Worm (Caenorhabditis elegans) whole organism, L1 larva: Measurements from ENCODE around the gene C16A11.7.

Experiments
- C04F5.9 ChIP-seq: sonication (generic microtip); optimal IDR thresholded peaks from 2 replicates; lab custom pipeline; 2016; ENCODE audit warnings: missing genetic modification characterization, missing compliant biosample characterization
- C34B4.2 ChIP-seq: sonication (generic microtip); optimal IDR thresholded peaks from 2 replicates; lab custom pipeline; 2017; ENCODE audit warnings: mild to moderate bottlenecking, missing genetic modification characterization, missing compliant biosample characterization
- Y116A8C.19 ChIP-seq: sonication (generic microtip); optimal IDR thresholded peaks from 2 replicates; lab custom pipeline; 2016; ENCODE audit warnings: missing compliant biosample characterization, missing genetic modification characterization, borderline replicate concordance
- aha-1 ChIP-seq: fragments of 150-350 bp; optimal IDR thresholded peaks from 2 replicates; lab custom pipeline; 2014; ENCODE audit warnings: missing biosample characterization, missing genetic modification characterization
- alr-1 ChIP-seq: fragments of 200-800 bp; sonication (Bioruptor generic); optimal IDR thresholded peaks from 2 replicates; lab custom pipeline; 2018; ENCODE audit warnings: borderline replicate concordance, mild to moderate bottlenecking, missing genetic modification characterization, missing compliant biosample characterization
- aly-2 ChIP-seq: fragments of 150-350 bp; optimal IDR thresholded peaks from 2 replicates; lab custom pipeline; 2014; ENCODE audit warnings: missing biosample characterization, missing genetic modification characterization
- ama-1 ChIP-seq: fragments of 150-350 bp; optimal IDR thresholded peaks from 2 replicates; lab custom pipeline; 2014
- blmp-1 ChIP-seq: fragments of 150-350 bp; optimal IDR thresholded peaks from 2 replicates; lab custom pipeline; 2014; ENCODE audit warnings: missing biosample characterization, missing genetic modification characterization
- ceh-88 ChIP-seq: fragments of 200-800 bp; sonication (Bioruptor generic); IDR thresholded peaks from 2 replicates; pipeline ENCODE4 v1.3.6; 2022; ENCODE audit warnings: missing genetic modification characterization, missing compliant biosample characterization
- ceh-90 ChIP-seq: sonication (generic microtip); optimal IDR thresholded peaks from 2 replicates; lab custom pipeline; 2016; ENCODE audit warnings: missing genetic modification characterization, missing compliant biosample characterization
- ces-1 ChIP-seq: fragments of 150-350 bp; optimal IDR thresholded peaks from 2 replicates; lab custom pipeline; 2014; ENCODE audit warnings: missing biosample characterization, missing genetic modification reagents, missing genetic modification characterization
- dsc-1 ChIP-seq: sonication (generic microtip); optimal IDR thresholded peaks from 2 replicates; lab custom pipeline; 2016; ENCODE audit warnings: mild to moderate bottlenecking, missing genetic modification characterization, missing compliant biosample characterization
- efl-3 ChIP-seq: fragments of 200-800 bp; sonication (Bioruptor generic); optimal IDR thresholded peaks from 2 replicates; lab custom pipeline; 2018; ENCODE audit warnings: mild to moderate bottlenecking, missing genetic modification characterization, missing compliant biosample characterization
- egl-13 ChIP-seq: sonication (generic microtip); optimal IDR thresholded peaks from 2 replicates; lab custom pipeline; 2016; ENCODE audit warnings: missing genotype, missing genetic modification reagents, missing genetic modification characterization, missing compliant biosample characterization
- elt-2 ChIP-seq: sonication (generic microtip); optimal IDR thresholded peaks from 2 replicates; lab custom pipeline; 2016; ENCODE audit warnings: missing genetic modification characterization, mild to moderate bottlenecking, inconsistent platforms, missing compliant biosample characterization, missing genetic modification reagents
- fkh-10 ChIP-seq: sonication (generic microtip); optimal IDR thresholded peaks from 2 replicates; lab custom pipeline; 2017; ENCODE audit warnings: missing biosample characterization, missing genetic modification reagents, missing genetic modification characterization
- fkh-8 ChIP-seq: sonication (generic microtip); optimal IDR thresholded peaks from 2 replicates; lab custom pipeline; 2016; ENCODE audit warnings: mild to moderate bottlenecking, missing genetic modification characterization, missing compliant biosample characterization
- fos-1 ChIP-seq: fragments of 150-350 bp; optimal IDR thresholded peaks from 2 replicates; lab custom pipeline; 2014; ENCODE audit warnings: missing biosample characterization, missing genetic modification characterization
- hlh-17 ChIP-seq: fragments of 200-800 bp; sonication (Bioruptor generic); optimal IDR thresholded peaks from 2 replicates; lab custom pipeline; 2018; ENCODE audit warnings: missing genetic modification characterization, mild to moderate bottlenecking, missing compliant biosample characterization, moderate library complexity, borderline replicate concordance
- hlh-4 ChIP-seq: sonication (generic microtip); optimal IDR thresholded peaks from 2 replicates; lab custom pipeline; 2016; ENCODE audit warnings: mild to moderate bottlenecking, missing genetic modification characterization, missing compliant biosample characterization
- irx-1 ChIP-seq: sonication (generic microtip); optimal IDR thresholded peaks from 2 replicates; lab custom pipeline; 2016; ENCODE audit warnings: missing genetic modification characterization, missing compliant biosample characterization
- isw-1 ChIP-seq: fragments of 200-800 bp; sonication (Bioruptor generic); IDR thresholded peaks from 2 replicates; pipeline ENCODE4 v1.3.6; 2022; ENCODE audit warnings: missing genetic modification characterization, missing compliant biosample characterization
- jun-1 ChIP-seq: fragments of 150-350 bp; optimal IDR thresholded peaks from 2 replicates; lab custom pipeline; 2014; ENCODE audit warnings: missing biosample characterization, missing genetic modification reagents, missing genetic modification characterization
- lin-14 ChIP-seq: fragments of 200-800 bp; sonication (Bioruptor generic); optimal IDR thresholded peaks from 2 replicates; lab custom pipeline; 2018; ENCODE audit warnings: mild to moderate bottlenecking, missing genetic modification characterization, moderate library complexity, missing compliant biosample characterization
- lin-35 ChIP-seq, 2 experiments: fragments of 150-350 bp; optimal IDR thresholded peaks; 2 replicates each; lab custom pipeline; 2014; ENCODE audit warnings: missing biosample characterization in 2 of 2, missing genetic modification characterization in 2 of 2, missing genetic modification reagents in 2 of 2
- lin-39 ChIP-seq: fragments of 150-350 bp; optimal IDR thresholded peaks from 2 replicates; lab custom pipeline; 2014; ENCODE audit warnings: missing biosample characterization, missing genetic modification reagents, missing genetic modification characterization
- mab-9 ChIP-seq: fragments of 200-800 bp; sonication (Bioruptor generic); IDR thresholded peaks from 2 replicates; pipeline ENCODE4 v1.3.6; 2022; ENCODE audit warnings: missing genetic modification reagents, missing genetic modification characterization, missing compliant biosample characterization
- mef-2 ChIP-seq: fragments of 150-350 bp; optimal IDR thresholded peaks from 2 replicates; lab custom pipeline; 2014; ENCODE audit warnings: missing biosample characterization, missing genetic modification characterization
- mep-1 ChIP-seq: fragments of 150-350 bp; optimal IDR thresholded peaks from 2 replicates; lab custom pipeline; 2014; ENCODE audit warnings: missing biosample characterization, missing genetic modification characterization
- nhr-11 ChIP-seq: fragments of 150-350 bp; optimal IDR thresholded peaks from 2 replicates; lab custom pipeline; 2014; ENCODE audit warnings: missing biosample characterization, missing genetic modification characterization
- nhr-19 ChIP-seq: fragments of 200-800 bp; sonication (Bioruptor generic); conservative IDR thresholded peaks from 2 replicates; pipeline ENCODE4 v1.3.6; 2022; ENCODE audit warnings: missing genetic modification characterization, missing compliant biosample characterization
- nhr-28 ChIP-seq: fragments of 150-350 bp; optimal IDR thresholded peaks from 2 replicates; lab custom pipeline; 2014; ENCODE audit warnings: missing biosample characterization, missing genetic modification characterization
- nhr-71 ChIP-seq: sonication (generic microtip); optimal IDR thresholded peaks from 2 replicates; lab custom pipeline; 2016; ENCODE audit warnings: mild to moderate bottlenecking, missing genetic modification characterization, moderate library complexity, missing compliant biosample characterization
- nhr-76 ChIP-seq: sonication (generic microtip); optimal IDR thresholded peaks from 2 replicates; lab custom pipeline; 2017; ENCODE audit warnings: missing biosample characterization, missing genetic modification characterization
- nhr-77 ChIP-seq: fragments of 150-350 bp; optimal IDR thresholded peaks from 2 replicates; lab custom pipeline; 2014; ENCODE audit warnings: missing biosample characterization, missing genetic modification characterization
- nhr-85 ChIP-seq: sonication (generic microtip); peaks from one replicate; lab custom pipeline; 2016; ENCODE audit warnings: missing genetic modification characterization, inconsistent platforms, missing compliant biosample characterization
- nhr-90 ChIP-seq: sonication (generic microtip); optimal IDR thresholded peaks from 2 replicates; lab custom pipeline; 2016; ENCODE audit warnings: mild to moderate bottlenecking, missing genetic modification characterization, missing compliant biosample characterization; ENCODE audit not compliant: poor library complexity
- pqm-1 ChIP-seq: sonication (generic microtip); optimal IDR thresholded peaks from 3 replicates; lab custom pipeline; 2017; ENCODE audit warnings: missing biosample characterization, missing genetic modification characterization
- rnt-1 ChIP-seq: sonication (generic microtip); optimal IDR thresholded peaks from 2 replicates; lab custom pipeline; 2016; ENCODE audit warnings: mild to moderate bottlenecking, missing genetic modification characterization, moderate library complexity, missing compliant biosample characterization
- sox-4 ChIP-seq: sonication (generic microtip); optimal IDR thresholded peaks from 2 replicates; lab custom pipeline; 2016; ENCODE audit warnings: missing genetic modification characterization, missing compliant biosample characterization
- sptf-1 ChIP-seq: fragments of 150-350 bp; optimal IDR thresholded peaks from 2 replicates; lab custom pipeline; 2014; ENCODE audit warnings: missing biosample characterization, missing genetic modification characterization
- sup-37 ChIP-seq: fragments of 200-800 bp; sonication (Bioruptor generic); optimal IDR thresholded peaks from 2 replicates; lab custom pipeline; 2018; ENCODE audit warnings: mild to moderate bottlenecking, missing genetic modification characterization, missing compliant biosample characterization
- swsn-7 ChIP-seq: sonication (generic microtip); optimal IDR thresholded peaks from 2 replicates; lab custom pipeline; 2016; ENCODE audit warnings: missing genetic modification characterization, missing compliant biosample characterization
- unc-30 ChIP-seq: sonication (generic microtip); optimal IDR thresholded peaks from 2 replicates; lab custom pipeline; 2017; ENCODE audit warnings: missing biosample characterization, missing genetic modification characterization
- unc-62 ChIP-seq: fragments of 150-350 bp; optimal IDR thresholded peaks from 2 replicates; lab custom pipeline; 2014; ENCODE audit warnings: missing biosample characterization, missing genetic modification reagents, missing genetic modification characterization
- xbp-1 ChIP-seq: sonication (generic microtip); optimal IDR thresholded peaks from 2 replicates; lab custom pipeline; 2016; ENCODE audit warnings: missing genetic modification characterization, missing compliant biosample characterization
- zip-4 ChIP-seq: fragments of 200-800 bp; sonication (Bioruptor generic); optimal IDR thresholded peaks from 2 replicates; lab custom pipeline; 2018; ENCODE audit warnings: mild to moderate bottlenecking, missing genetic modification characterization, moderate library complexity, missing compliant biosample characterization
- ztf-4 ChIP-seq: fragments of 150-350 bp; optimal IDR thresholded peaks from 2 replicates; lab custom pipeline; 2014; ENCODE audit warnings: missing biosample characterization, missing genetic modification characterization

C16A11.7 gene

DNA sequence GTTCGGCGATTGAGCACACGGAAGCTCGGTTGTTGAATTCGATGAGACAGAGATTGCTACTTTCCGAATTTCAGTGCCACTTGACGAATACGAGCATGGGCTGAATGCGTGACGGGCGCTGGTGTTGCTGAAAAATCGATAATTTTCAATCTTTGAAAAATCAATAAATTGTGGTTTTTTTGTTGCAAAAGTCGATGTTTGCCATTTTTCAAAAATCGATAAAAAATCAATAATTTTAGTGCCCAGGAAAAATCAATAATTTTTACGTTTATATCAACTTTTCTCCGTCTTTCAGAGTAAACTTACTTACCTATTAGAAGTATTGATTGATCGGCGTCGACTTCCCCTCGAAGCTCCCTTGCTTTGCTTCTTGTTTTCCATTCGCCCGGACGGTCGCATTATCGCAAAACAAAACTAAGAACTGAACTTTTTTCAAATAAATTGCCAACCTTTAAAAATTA is at the start of gene C16A11.7:
Gene C16A11.7, minus strand, starts transcription at position 411 of the 461 bp plus-strand sequence.
- TF ChIP-seq hlh-17 (GFP tag; lab: Kevin White, UChicago) (no peak), nhr-90 (tag; lab: Kevin White, UChicago) (no peak), ceh-90 (tag; lab: Kevin White, UChicago) (no peak), aha-1 (tag; lab: Kevin White, UChicago) (no peak), nhr-77 (no peak), ceh-88 (GFP tag; lab: Robert Waterston, UW) (no peak), fkh-10 (GFP tag; lab: Kevin White, UChicago) (no peak), ama-1 (lab: Kevin White, UChicago) (no peak), nhr-71 (tag; lab: Kevin White, UChicago) (no peak), dsc-1 (tag; lab: Kevin White, UChicago) (no peak), sup-37 (GFP tag; lab: Kevin White, UChicago) (no peak), C34B4.2 (tag; lab: Kevin White, UChicago) (no peak), aly-2 (no peak), sptf-1 (tag; lab: Kevin White, UChicago) (no peak), xbp-1 (no peak), Y116A8C.19 (tag; lab: Kevin White, UChicago) (no peak), nhr-19 (GFP tag; lab: Robert Waterston, UW) (no peak), elt-2 (tag; lab: Kevin White, UChicago) (no peak)

DNA sequence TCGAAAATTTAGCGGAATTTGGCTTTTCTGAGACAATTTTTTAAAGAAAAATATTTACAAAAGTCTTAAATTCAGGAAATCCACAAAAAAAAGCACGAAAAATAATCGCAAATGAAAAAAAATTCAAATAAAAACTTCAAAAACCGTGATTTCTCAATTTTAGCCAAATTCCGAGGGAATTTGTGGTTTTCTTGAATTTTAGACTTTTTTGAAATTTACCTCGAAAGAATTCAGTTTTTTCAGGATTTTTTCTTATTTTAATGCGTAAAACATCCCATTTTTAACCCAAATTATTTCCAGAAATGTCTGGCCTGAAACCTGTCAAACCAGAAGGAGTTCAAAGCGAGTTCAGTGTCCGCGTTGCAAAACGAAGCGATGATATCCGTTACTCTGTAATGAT is 44.6 kb upstream of the C16A11.7 start, which contains the start of gene gtf-2F1:
Gene gtf-2F1, plus strand, starts transcription at position 301 of the 400 bp plus-strand sequence.
- TF ChIP-seq nhr-11 (tag; lab: Kevin White, UChicago), result no peak

DNA sequence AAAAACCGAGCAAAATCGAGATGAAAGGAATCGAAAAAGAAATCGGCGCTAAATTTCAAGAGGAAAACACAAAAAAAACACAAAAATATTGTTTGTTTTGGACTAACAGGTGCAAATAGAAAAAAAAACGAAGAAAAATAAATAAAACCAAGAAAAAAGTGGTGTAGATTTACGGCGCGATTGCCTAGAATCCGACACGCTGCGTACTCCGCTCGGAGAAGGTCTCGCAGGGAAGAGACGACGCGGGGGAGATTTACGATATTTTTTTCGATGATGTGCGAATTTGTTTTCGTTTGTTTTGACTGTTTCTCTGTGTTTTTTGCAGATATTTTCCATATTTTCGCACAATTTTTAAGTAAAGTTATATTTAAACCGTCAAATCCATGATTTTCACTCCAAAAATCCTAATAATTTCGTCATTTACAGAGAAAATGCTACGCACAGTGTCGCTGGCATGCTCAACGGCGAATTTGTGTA is 42.5 kb upstream of the C16A11.7 start, which contains the start of gene sco-1:
Gene sco-1, plus strand, starts transcription at position 427 of the 477 bp plus-strand sequence.
- TF ChIP-seq irx-1 (peak; percentile 97), ztf-4 (tag; lab: Kevin White, UChicago) (peak; percentile 87), mef-2 (tag; lab: Kevin White, UChicago) (peak; percentile 34), lin-14 (GFP tag; lab: Kevin White, UChicago) (peak; percentile 97), nhr-28 (tag; lab: Kevin White, UChicago) (peak; percentile 28), pqm-1 (tag; lab: Kevin White, UChicago) (no peak), nhr-71 (tag; lab: Kevin White, UChicago) (peak; percentile 98), aha-1 (tag; lab: Kevin White, UChicago) (peak; percentile 76), nhr-76 (tag; lab: Kevin White, UChicago) (peak; percentile 65), isw-1 (peak; percentile 98), lin-35 (GFP tag; optimal IDR thresholded peaks at IDR 0.05; lab: Kevin White, UChicago) (peak; percentile 88 to 91), C04F5.9 (tag; lab: Kevin White, UChicago) (peak; percentile 97), fkh-8 (tag; lab: Kevin White, UChicago) (peak; percentile 98), Y116A8C.19 (tag; lab: Kevin White, UChicago) (peak; percentile 85), efl-3 (GFP tag; lab: Kevin White, UChicago) (peak; percentile 90), nhr-85 (tag; lab: Kevin White, UChicago) (peak; percentile 99), hlh-4 (tag; lab: Kevin White, UChicago) (peak; percentile 76), fos-1 (peak; percentile 93), sup-37 (GFP tag; lab: Kevin White, UChicago) (peak; percentile 93), swsn-7 (peak; percentile 96), lin-39 (tag; lab: Kevin White, UChicago) (peak; percentile 92), sox-4 (tag; lab: Kevin White, UChicago) (peak; percentile 95), unc-62 (GFP tag; lab: Kevin White, UChicago) (peak; percentile 68), egl-13 (tag; lab: Kevin White, UChicago) (peak; percentile 97), jun-1 (peak; percentile 93), zip-4 (GFP tag; lab: Kevin White, UChicago) (peak; percentile 93), unc-30 (no peak), rnt-1 (tag; lab: Kevin White, UChicago) (peak; percentile 100), nhr-77 (peak; percentile 95), alr-1 (tag; lab: Kevin White, UChicago) (no peak), blmp-1 (tag; lab: Kevin White, UChicago) (peak; percentile 79), mep-1 (tag; lab: Kevin White, UChicago) (peak; percentile 93), mab-9 (peak; percentile 98), nhr-11 (tag; lab: Kevin White, UChicago) (peak; percentile 85), nhr-19 (GFP tag; lab: Robert Waterston, UW) (peak; percentile 97), ces-1 (GFP tag; lab: Kevin White, UChicago) (peak; percentile 33)
